Worm (Caenorhabditis elegans) whole organism, L1 larva: ENCODE measurements around the gene mec-4.

Source experiments
- aly-2 ChIP-seq: fragments of 150-350 bp; optimal IDR thresholded peaks from 2 replicates; lab custom pipeline; 2014; ENCODE audit warnings: missing biosample characterization, missing genetic modification characterization
- elt-3 ChIP-seq, 6 experiments: fragments of 150-350 bp in 1 of 6; sonication (generic microtip); optimal IDR thresholded peaks; 2 replicates each; lab custom pipeline; 2017 to 2018; ENCODE audit warnings: missing biosample characterization in 6 of 6, missing genetic modification characterization in 6 of 6, inconsistent platforms in 1 of 6
- lsy-2 ChIP-seq, 2 experiments: fragments of 150-350 bp; optimal IDR thresholded peaks; 2 replicates each; lab custom pipeline; 2014; ENCODE audit warnings: missing biosample characterization in 2 of 2, missing genetic modification characterization in 2 of 2
- mdl-1 ChIP-seq, 2 experiments: fragments of 150-350 bp; optimal IDR thresholded peaks; 2 replicates each; lab custom pipeline; 2014 to 2017; ENCODE audit warnings: missing biosample characterization in 2 of 2, missing genetic modification characterization in 2 of 2, inconsistent platforms in 1 of 2
- nhr-76 ChIP-seq: sonication (generic microtip); optimal IDR thresholded peaks from 2 replicates; lab custom pipeline; 2017; ENCODE audit warnings: missing biosample characterization, missing genetic modification characterization
- unc-86 ChIP-seq: sonication (generic microtip); optimal IDR thresholded peaks from 2 replicates; lab custom pipeline; 2016; ENCODE audit warnings: missing genetic modification characterization, missing compliant biosample characterization
- ztf-4 ChIP-seq: fragments of 150-350 bp; optimal IDR thresholded peaks from 2 replicates; lab custom pipeline; 2014; ENCODE audit warnings: missing biosample characterization, missing genetic modification characterization

ce11 chrX:16770919-16771318, 36.0 kb downstream of the mec-4 start:
- TF ChIP-seq nhr-76 (tag; lab: Kevin White, UChicago) (no peak), ztf-4 (tag; lab: Kevin White, UChicago) (no peak), elt-3 (tag; optimal IDR thresholded peaks at IDR 0.05; lab: Kevin White, UChicago) (no peak), unc-86 (tag; lab: Kevin White, UChicago) (no peak), lsy-2 (tag; optimal IDR thresholded peaks at IDR 0.05; lab: Kevin White, UChicago) (no peak), mdl-1 (tag; optimal IDR thresholded peaks at IDR 0.05; lab: Kevin White, UChicago) (no peak), aly-2 (tag; lab: Kevin White, UChicago) (no peak)
